Worm (Caenorhabditis elegans) whole organism, early embryonic: ENCODE data around the gene Y52E8A.6.

Source experiments
- ama-1 ChIP-seq: fragments of 150-350 bp; optimal IDR thresholded peaks from 2 replicates; lab custom pipeline; 2014
- ceh-36 ChIP-seq: sonication (generic microtip); optimal IDR thresholded peaks from 2 replicates; lab custom pipeline; 2016; ENCODE audit warnings: missing genetic modification characterization, inconsistent platforms, missing compliant biosample characterization

Y52E8A.6 gene

DNA sequence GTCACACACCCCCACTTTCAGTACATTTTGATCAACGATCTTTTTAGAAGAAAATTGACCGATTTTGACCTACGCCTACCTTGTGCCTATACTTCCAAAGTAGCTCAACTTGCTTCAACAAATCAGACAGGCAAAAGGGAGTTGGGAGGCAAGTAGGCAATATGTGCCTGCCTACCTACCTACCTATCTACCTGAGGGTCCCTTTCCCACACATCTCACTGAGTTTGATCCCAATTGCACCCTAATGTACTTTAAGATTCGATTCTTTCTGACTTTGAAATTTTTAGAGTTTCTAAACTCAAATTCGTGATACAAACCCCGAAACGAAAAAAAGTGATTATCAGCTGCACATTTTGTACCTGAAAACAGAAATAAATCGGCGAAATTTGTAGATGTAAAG, 52.1 kb downstream of the Y52E8A.6 start:
- no peak for TF ChIP-seq ama-1
- no peak for TF ChIP-seq ceh-36 (tag; lab: Kevin White, UChicago)
